Worm (Caenorhabditis elegans): ENCODE measurements around the gene F15B9.10.

- TF ChIP-seq egl-27 (tag; optimal IDR thresholded peaks at IDR 0.05) (no peak), nfya-1 (tag; optimal IDR thresholded peaks at IDR 0.05; ENCODE audit: insufficient read depth) (no peak), elt-3 (tag; optimal IDR thresholded peaks at IDR 0.05) (no peak), hmg-11 (tag; optimal IDR thresholded peaks at IDR 0.05) (no peak), zag-1 (tag; optimal IDR thresholded peaks at IDR 0.05) (no peak), nhr-12 (tag; optimal IDR thresholded peaks at IDR 0.05) (no peak), tbx-2 (tag; optimal IDR thresholded peaks at IDR 0.05) (no peak), daf-12 (tag; optimal IDR thresholded peaks at IDR 0.05) (no peak), pqm-1 (tag; optimal IDR thresholded peaks at IDR 0.05) (no peak), eor-1 (tag; optimal IDR thresholded peaks at IDR 0.05) (no peak), lin-39 (tag; optimal IDR thresholded peaks at IDR 0.05) (no peak), ceh-82 (tag; optimal IDR thresholded peaks at IDR 0.05) (no peak), nhr-43 (tag; optimal IDR thresholded peaks at IDR 0.05; ENCODE audit: poor library complexity, severe bottlenecking) (no peak), nhr-77 (tag; optimal IDR thresholded peaks at IDR 0.05) (no peak)
Measured at ce11 chrV:12961085-12961560, 47.6 kb downstream of the F15B9.10 start, which contains the start of gene mpst-7.

All from whole organism, L3 larva.